Worm (Caenorhabditis elegans): ENCODE data around the gene F22E5.9.

DNA sequence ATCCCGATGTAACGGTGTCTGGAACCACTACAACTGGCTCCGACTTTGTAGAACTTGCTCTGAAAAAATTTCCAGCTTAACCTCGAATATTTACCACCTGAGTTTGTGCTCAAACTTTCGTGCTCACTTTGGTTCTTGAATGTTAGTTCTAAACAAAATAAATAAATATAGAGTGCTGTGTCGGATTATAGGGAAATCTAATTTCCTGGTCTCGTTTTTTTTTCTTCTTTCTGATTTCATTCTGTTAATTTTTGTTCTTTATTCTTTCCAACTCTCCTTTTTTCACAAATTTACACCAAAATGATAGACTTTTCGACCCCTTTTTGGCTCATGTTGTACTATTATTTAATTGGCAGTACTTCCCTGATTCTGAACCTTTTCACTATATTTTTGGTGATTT, 8.9 kb upstream of the F22E5.9 start, which contains the start of gene sri-37:
- TF ChIP-seq dpl-1 (GFP tag; optimal IDR thresholded peaks at IDR 0.05) = no peak
- TF ChIP-seq ztf-26 (tag; optimal IDR thresholded peaks at IDR 0.05) = no peak
- TF ChIP-seq C06A6.2 (GFP tag; conservative IDR thresholded peaks at IDR 0.05) = no peak
- no peak for TF ChIP-seq Y53G8AR.9 (GFP tag; conservative IDR thresholded peaks at IDR 0.05)
- TF ChIP-seq attf-3 (GFP tag; conservative IDR thresholded peaks at IDR 0.05) = no peak
